Worm (Caenorhabditis elegans) whole organism, L4/young adult: ENCODE results near the gene srv-19.

Experiments used
- W03F9.2 ChIP-seq: fragments of 150-350 bp; optimal IDR thresholded peaks from 2 replicates; lab custom pipeline; 2014; ENCODE audit warnings: missing biosample characterization, missing genetic modification characterization
- him-1 ChIP-seq: sonication (generic microtip); optimal IDR thresholded peaks from 2 replicates; lab custom pipeline; 2016; ENCODE audit warnings: missing genotype, missing genetic modification reagents, missing genetic modification characterization, missing compliant biosample characterization

DNA sequence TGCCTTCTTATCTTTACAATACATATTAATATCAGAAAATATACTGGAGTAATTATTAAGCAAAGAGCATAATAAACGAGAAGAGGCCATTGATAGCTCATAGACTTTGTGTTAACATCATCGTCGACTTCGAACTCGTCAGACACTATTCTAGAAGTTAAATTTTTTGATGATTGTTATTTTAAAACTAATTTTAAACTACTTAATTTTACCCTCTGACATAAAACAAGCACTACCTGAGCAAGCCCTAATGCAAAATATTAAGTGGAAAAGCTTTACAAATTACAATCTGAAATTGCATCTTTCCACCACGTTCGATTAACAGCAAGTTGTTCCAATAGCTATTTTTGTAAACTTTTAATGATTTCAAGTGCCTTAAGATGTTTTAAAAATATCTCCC lies 3.7 kb downstream of the srv-19 start, which contains the start of gene srv-17:
- TF ChIP-seq him-1 (tag; lab: Kevin White, UChicago) (no peak), W03F9.2 (tag; lab: Kevin White, UChicago) (no peak)
